Fruit fly (Drosophila melanogaster) whole organism, pupa: ENCODE results near the gene CG5623.

Experiments
- CG10348 ChIP-seq: fragments of 200-800 bp; sonication (Bioruptor generic); IDR thresholded peaks from 2 replicates; pipeline ENCODE4 v1.3.6; 2022; ENCODE audit warnings: missing biosample characterization, missing genetic modification characterization
- CG14655 ChIP-seq: fragments of 200-800 bp; sonication (Bioruptor generic); optimal IDR thresholded peaks from 3 replicates; lab custom pipeline; 2017; ENCODE audit warnings: mild to moderate bottlenecking, missing biosample characterization, missing genetic modification reagents, missing genetic modification characterization
- CG15710 ChIP-seq: fragments of 200-800 bp; sonication (Bioruptor generic); optimal IDR thresholded peaks from 2 replicates; lab custom pipeline; 2018; ENCODE audit warnings: missing biosample characterization, mild to moderate bottlenecking, missing genetic modification characterization, moderate library complexity
- CG32121 ChIP-seq: fragments of 200-800 bp; sonication (Bioruptor generic); IDR thresholded peaks from 2 replicates; pipeline ENCODE4 v1.3.6; 2022; ENCODE audit warnings: missing biosample characterization, missing genetic modification characterization
- CG34367 ChIP-seq: fragments of 200-800 bp; sonication (Bioruptor generic); optimal IDR thresholded peaks from 2 replicates; lab custom pipeline; 2018; ENCODE audit warnings: missing biosample characterization, mild to moderate bottlenecking, missing genetic modification characterization
- CG8301 ChIP-seq: fragments of 200-800 bp; sonication (Bioruptor generic); optimal IDR thresholded peaks from 2 replicates; lab custom pipeline; 2018; ENCODE audit warnings: missing biosample characterization, mild to moderate bottlenecking, missing genetic modification characterization
- CG9948 ChIP-seq: fragments of 200-800 bp; sonication (Bioruptor generic); optimal IDR thresholded peaks from 2 replicates; lab custom pipeline; 2018; ENCODE audit warnings: missing biosample characterization, mild to moderate bottlenecking, missing genetic modification characterization, moderate library complexity
- D1 ChIP-seq: fragments of 200-800 bp; sonication (Bioruptor generic); optimal IDR thresholded peaks from 2 replicates; lab custom pipeline; 2018; ENCODE audit warnings: missing biosample characterization, mild to moderate bottlenecking, missing genetic modification characterization, moderate library complexity
- EcR ChIP-seq: fragments of 200-800 bp; sonication (Bioruptor generic); optimal IDR thresholded peaks from 3 replicates; lab custom pipeline; 2019; ENCODE audit warnings: missing biosample characterization, missing genetic modification characterization, mild to moderate bottlenecking, moderate library complexity, missing genetic modification reagents
- Pif1B ChIP-seq: fragments of 200-800 bp; sonication (Bioruptor generic); optimal IDR thresholded peaks from 3 replicates; lab custom pipeline; 2016; ENCODE audit warnings: missing biosample characterization, missing genetic modification characterization
- Snoo ChIP-seq: fragments of 200-800 bp; sonication (Bioruptor generic); optimal IDR thresholded peaks from 3 replicates; lab custom pipeline; 2017; ENCODE audit warnings: missing biosample characterization, mild to moderate bottlenecking, missing genetic modification characterization, inconsistent platforms
- fd96Ca ChIP-seq: fragments of 200-800 bp; sonication (Bioruptor generic); IDR thresholded peaks from 3 replicates; pipeline ENCODE4 v1.3.6; 2022; ENCODE audit warnings: missing biosample characterization, missing genetic modification characterization
- rn ChIP-seq: fragments of 200-800 bp; sonication (Bioruptor generic); IDR thresholded peaks from 2 replicates; pipeline ENCODE4 v1.3.6; 2022; ENCODE audit warnings: missing biosample characterization, missing genetic modification characterization

DNA sequence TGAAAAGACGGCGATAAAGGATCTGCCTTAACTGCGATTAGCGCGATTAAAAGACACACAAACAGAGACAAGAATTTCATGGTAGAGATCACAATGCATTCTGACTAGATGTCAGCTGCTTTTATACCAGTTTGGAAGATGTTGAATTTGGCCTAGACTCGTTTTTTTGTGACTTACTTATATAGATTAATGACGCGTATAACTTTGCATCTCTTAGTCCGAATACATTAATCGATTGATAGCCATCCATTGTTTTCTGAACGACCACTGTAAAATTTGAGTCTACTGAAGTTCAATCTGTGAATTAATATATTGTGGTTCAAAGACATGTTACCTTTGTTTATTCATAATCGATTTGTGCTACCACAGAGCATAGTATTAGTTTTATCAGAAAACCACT is 8.0 kb upstream of the CG5623 start, which contains the start of gene CG45207:
- TF ChIP-seq CG32121 (GFP tag; lab: Robert Waterston, UW) (no peak), CG34367 (tag; lab: Kevin White, UChicago) (no peak), fd96Ca (GFP tag; lab: Robert Waterston, UW) (no peak), Snoo (tag; lab: Kevin White, UChicago) (no peak), CG10348 (no peak), rn (GFP tag; lab: Robert Waterston, UW) (no peak), CG15710 (tag; lab: Kevin White, UChicago) (no peak), CG8301 (tag; lab: Kevin White, UChicago) (no peak), Pif1B (GFP tag; lab: Kevin White, UChicago) (no peak), D1 (no peak), EcR (GFP tag; lab: Kevin White, UChicago) (no peak), CG9948 (tag; lab: Kevin White, UChicago) (no peak), CG14655 (GFP tag; lab: Kevin White, UChicago) (no peak)
